Fruit fly (Drosophila melanogaster) whole organism, embryonic: ENCODE measurements around the gene Kdm3.

Source experiments
- Aef1 ChIP-seq: fragments of 200-800 bp; sonication (Bioruptor generic); IDR thresholded peaks from 3 replicates; pipeline ENCODE4 v1.3.6; 2022; ENCODE audit warnings: missing biosample characterization, missing genetic modification characterization
- B-H1 ChIP-seq: fragments of 200-800 bp; sonication (Bioruptor generic); IDR thresholded peaks from 3 replicates; pipeline ENCODE4 v1.3.6; 2022; ENCODE audit warnings: missing biosample characterization, missing genetic modification characterization
- Bdp1 ChIP-seq: fragments of 200-800 bp; sonication (Bioruptor generic); optimal IDR thresholded peaks from 3 replicates; lab custom pipeline; 2016; ENCODE audit warnings: missing biosample characterization, missing genetic modification characterization
- Bgb ChIP-seq: fragments of 200-800 bp; sonication (Bioruptor generic); IDR thresholded peaks from 2 replicates; pipeline ENCODE4 v1.3.6; 2022; ENCODE audit warnings: missing biosample characterization, missing genetic modification characterization; ENCODE audit not compliant: partially characterized antibody
- CG10321 ChIP-seq: fragments of 200-800 bp; sonication (Bioruptor generic); IDR thresholded peaks from 2 replicates; pipeline ENCODE4 v1.3.6; 2022; ENCODE audit warnings: missing biosample characterization, missing genetic modification characterization
- CG10979 ChIP-seq: fragments of 200-800 bp; sonication (Bioruptor generic); optimal IDR thresholded peaks from 2 replicates; lab custom pipeline; 2018; ENCODE audit warnings: missing biosample characterization, mild to moderate bottlenecking, missing genetic modification characterization, moderate library complexity
- CG12942 ChIP-seq: fragments of 200-800 bp; sonication (Bioruptor generic); optimal IDR thresholded peaks from 3 replicates; lab custom pipeline; 2016; ENCODE audit warnings: missing biosample characterization, missing genetic modification characterization
- CG13123 ChIP-seq: fragments of 200-800 bp; sonication (Bioruptor generic); optimal IDR thresholded peaks from 2 replicates; lab custom pipeline; 2016; ENCODE audit warnings: missing biosample characterization, missing genetic modification characterization
- CG14667 ChIP-seq: fragments of 200-800 bp; sonication (Bioruptor generic); IDR thresholded peaks from 2 replicates; pipeline ENCODE4 v1.3.6; 2022; ENCODE audit warnings: missing biosample characterization, missing genetic modification characterization
- CG15073 ChIP-seq: fragments of 200-800 bp; sonication (Bioruptor generic); optimal IDR thresholded peaks from 2 replicates; lab custom pipeline; 2016; ENCODE audit warnings: missing biosample characterization, missing genetic modification characterization
- CG15696 ChIP-seq: fragments of 200-800 bp; sonication (Bioruptor generic); optimal IDR thresholded peaks from 2 replicates; lab custom pipeline; 2019; ENCODE audit warnings: missing biosample characterization, mild to moderate bottlenecking, missing genetic modification characterization, moderate library complexity
- CG1792 ChIP-seq: fragments of 200-800 bp; sonication (Bioruptor generic); optimal IDR thresholded peaks from 2 replicates; lab custom pipeline; 2016; ENCODE audit warnings: missing biosample characterization, missing genetic modification characterization
- CG18619 ChIP-seq: fragments of 200-800 bp; sonication (Bioruptor generic); optimal IDR thresholded peaks from 3 replicates; lab custom pipeline; 2017; ENCODE audit warnings: missing biosample characterization, mild to moderate bottlenecking, missing genetic modification characterization
- CG2712 ChIP-seq: fragments of 200-800 bp; optimal IDR thresholded peaks from 3 replicates; lab custom pipeline; 2019; ENCODE audit warnings: missing biosample characterization, mild to moderate bottlenecking, missing genetic modification characterization, moderate library complexity
- CG33557 ChIP-seq: fragments of 200-800 bp; sonication (Bioruptor generic); optimal IDR thresholded peaks from 2 replicates; lab custom pipeline; 2019; ENCODE audit warnings: missing biosample characterization, mild to moderate bottlenecking, missing genetic modification characterization, moderate library complexity
- CG3407 ChIP-seq: fragments of 200-800 bp; sonication (Bioruptor generic); optimal IDR thresholded peaks from 2 replicates; lab custom pipeline; 2018; ENCODE audit warnings: missing biosample characterization, mild to moderate bottlenecking, missing genetic modification characterization
- CG3847 ChIP-seq: fragments of 200-800 bp; sonication (Bioruptor generic); IDR thresholded peaks from 2 replicates; pipeline ENCODE4 v1.3.6; 2022; ENCODE audit warnings: missing biosample characterization, missing genetic modification characterization
- CG4360 ChIP-seq: fragments of 200-800 bp; sonication (Bioruptor generic); IDR thresholded peaks from 2 replicates; pipeline ENCODE4 v1.3.6; 2022; ENCODE audit warnings: missing biosample characterization, missing genetic modification characterization
- CG43689 ChIP-seq: fragments of 200-800 bp; sonication (Bioruptor generic); IDR thresholded peaks from 2 replicates; pipeline ENCODE4 v1.3.6; 2022; ENCODE audit warnings: missing biosample characterization, missing genetic modification characterization
- CG6683 ChIP-seq: fragments of 200-800 bp; sonication (Bioruptor generic); optimal IDR thresholded peaks from 2 replicates; lab custom pipeline; 2017; ENCODE audit warnings: missing biosample characterization, mild to moderate bottlenecking, missing genetic modification characterization, missing genetic modification reagents
- CG6689 ChIP-seq: fragments of 200-800 bp; sonication (Bioruptor generic); IDR thresholded peaks from 2 replicates; pipeline ENCODE4 v1.3.6; 2022; ENCODE audit warnings: missing biosample characterization, missing genetic modification characterization
- CG7839 ChIP-seq: fragments of 200-800 bp; sonication (Bioruptor generic); optimal IDR thresholded peaks from 3 replicates; lab custom pipeline; 2018; ENCODE audit warnings: missing biosample characterization, mild to moderate bottlenecking, missing genetic modification characterization, moderate library complexity
- CG8290 ChIP-seq, 3 experiments: fragments of 200-800 bp; sonication (Bioruptor generic); optimal IDR thresholded peaks; 2 replicates each; lab custom pipeline; 2016 to 2019; ENCODE audit warnings: missing biosample characterization in 3 of 3, missing genetic modification characterization in 3 of 3, mild to moderate bottlenecking in 2 of 3, moderate library complexity in 1 of 3
- CG8944 ChIP-seq: fragments of 200-800 bp; sonication (Bioruptor generic); optimal IDR thresholded peaks from 3 replicates; lab custom pipeline; 2016; ENCODE audit warnings: missing biosample characterization, missing genetic modification characterization
- CG9797 ChIP-seq: fragments of 200-800 bp; sonication (Bioruptor generic); optimal IDR thresholded peaks from 3 replicates; lab custom pipeline; 2018; ENCODE audit warnings: missing biosample characterization, mild to moderate bottlenecking, missing genetic modification characterization
- Dad ChIP-seq: fragments of 200-800 bp; sonication (Bioruptor generic); optimal IDR thresholded peaks from 3 replicates; lab custom pipeline; 2016; ENCODE audit warnings: missing biosample characterization, missing genetic modification characterization
- Dek ChIP-seq: fragments of 200-800 bp; sonication (Bioruptor generic); optimal IDR thresholded peaks from 3 replicates; lab custom pipeline; 2019; ENCODE audit warnings: missing biosample characterization, mild to moderate bottlenecking, missing genetic modification characterization, moderate library complexity
- Dfd ChIP-seq, 2 experiments: fragments of >200 bp; optimal IDR thresholded peaks; 2 replicates each; lab custom pipeline; 2017; ENCODE audit warnings: missing biosample characterization in 2 of 2, missing genetic modification characterization in 2 of 2
- GATAe ChIP-seq: fragments of 200-800 bp; sonication (Bioruptor generic); conservative IDR thresholded peaks from 2 replicates; pipeline ENCODE4 v1.3.6; 2022; ENCODE audit warnings: missing biosample characterization, missing genetic modification characterization
- Gsc ChIP-seq: fragments of 200-800 bp; sonication (Bioruptor generic); IDR thresholded peaks from 2 replicates; pipeline ENCODE4 v1.3.6; 2022; ENCODE audit warnings: missing biosample characterization, missing genetic modification characterization
- H15 ChIP-seq: fragments of 200-800 bp; sonication (Bioruptor generic); IDR thresholded peaks from 3 replicates; pipeline ENCODE4 v1.3.6; 2022; ENCODE audit warnings: missing biosample characterization, missing genetic modification characterization
- HHEX ChIP-seq: fragments of 200-800 bp; sonication (Bioruptor generic); optimal IDR thresholded peaks from 3 replicates; lab custom pipeline; 2017; ENCODE audit warnings: missing biosample characterization, mild to moderate bottlenecking, missing genetic modification characterization, missing genetic modification reagents
- HLH54F ChIP-seq: fragments of 200-800 bp; sonication (Bioruptor generic); optimal IDR thresholded peaks from 3 replicates; lab custom pipeline; 2016; ENCODE audit warnings: missing biosample characterization, missing genetic modification characterization
- Hr3 ChIP-seq: fragments of 200-800 bp; sonication (Bioruptor generic); optimal IDR thresholded peaks from 3 replicates; lab custom pipeline; 2016; ENCODE audit warnings: missing biosample characterization, missing genetic modification characterization
- Kr ChIP-seq: fragments of 200-800 bp; sonication (Bioruptor generic); optimal IDR thresholded peaks from 2 replicates; lab custom pipeline; 2017; ENCODE audit warnings: missing biosample characterization, mild to moderate bottlenecking, missing genetic modification characterization
- NFAT ChIP-seq: fragments of 200-800 bp; sonication (Bioruptor generic); IDR thresholded peaks from 2 replicates; pipeline ENCODE4 v1.3.6; 2022; ENCODE audit warnings: missing biosample characterization, missing genetic modification characterization
- Poxn ChIP-seq: fragments of 200-800 bp; sonication (Bioruptor generic); IDR thresholded peaks from 2 replicates; pipeline ENCODE4 v1.3.6; 2022; ENCODE audit warnings: missing biosample characterization, missing genetic modification characterization
- Sry-δ ChIP-seq: fragments of 200-800 bp; sonication (Bioruptor generic); optimal IDR thresholded peaks from 2 replicates; lab custom pipeline; 2016; ENCODE audit warnings: missing biosample characterization, missing genetic modification characterization
- Tbp ChIP-seq: fragments of >200 bp; optimal IDR thresholded peaks from 2 replicates; lab custom pipeline; 2018; ENCODE audit warnings: missing biosample characterization, missing genetic modification characterization
- aop ChIP-seq: fragments of 200-800 bp; sonication (Bioruptor generic); IDR thresholded peaks from 2 replicates; pipeline ENCODE4 v1.3.6; 2022; ENCODE audit warnings: missing biosample characterization, missing genetic modification characterization
- emc ChIP-seq: fragments of 200-800 bp; sonication (Bioruptor generic); optimal IDR thresholded peaks from 2 replicates; lab custom pipeline; 2016; ENCODE audit warnings: missing biosample characterization, missing genetic modification characterization
- gro ChIP-seq: fragments of 200-800 bp; sonication (Bioruptor generic); optimal IDR thresholded peaks from 2 replicates; lab custom pipeline; 2016; ENCODE audit warnings: missing biosample characterization, missing genetic modification characterization
- jumu ChIP-seq: fragments of 200-800 bp; sonication (Bioruptor generic); optimal IDR thresholded peaks from 3 replicates; lab custom pipeline; 2016; ENCODE audit warnings: missing biosample characterization, missing genetic modification characterization
- kay ChIP-seq: fragments of 200-800 bp; sonication (Bioruptor generic); optimal IDR thresholded peaks from 2 replicates; lab custom pipeline; 2016; ENCODE audit warnings: missing biosample characterization, missing genetic modification characterization
- pan ChIP-seq, 4 experiments: fragments of >200 bp in 3 of 4; fragments of 200-800 bp in 1 of 4; sonication (Bioruptor generic) in 1 of 4; optimal IDR thresholded peaks in 3 of 4; IDR thresholded peaks in 1 of 4; 2 replicates each; pipeline versions ENCODE4 v1.3.6 to Lab custom; 2017 to 2022; ENCODE audit warnings: missing biosample characterization in 2 of 4, missing genetic modification characterization in 2 of 4, mixed read lengths in 1 of 4
- pb ChIP-seq: fragments of 200-800 bp; sonication (Bioruptor generic); optimal IDR thresholded peaks from 3 replicates; lab custom pipeline; 2016; ENCODE audit warnings: missing biosample characterization, missing genetic modification characterization
- pros ChIP-seq: fragments of 200-800 bp; sonication (Bioruptor generic); optimal IDR thresholded peaks from 3 replicates; lab custom pipeline; 2019; ENCODE audit warnings: missing biosample characterization, mild to moderate bottlenecking, missing genetic modification characterization, moderate library complexity
- pum ChIP-seq: fragments of 200-800 bp; sonication (Bioruptor generic); optimal IDR thresholded peaks from 2 replicates; lab custom pipeline; 2016; ENCODE audit warnings: missing biosample characterization, missing genetic modification characterization
- sc ChIP-seq, 3 experiments: fragments of >200 bp in 2 of 3; fragments of 200-800 bp in 1 of 3; sonication (Bioruptor generic) in 1 of 3; optimal IDR thresholded peaks; 2 replicates in 2 of 3; 3 replicates in 1 of 3; lab custom pipeline; 2017; ENCODE audit warnings: mild to moderate bottlenecking in 1 of 3, missing biosample characterization in 1 of 3, missing genetic modification characterization in 1 of 3, missing genetic modification reagents in 1 of 3
- ssp ChIP-seq: fragments of 200-800 bp; sonication (Bioruptor generic); IDR thresholded peaks from 2 replicates; pipeline ENCODE4 v1.3.6; 2022; ENCODE audit warnings: missing biosample characterization, missing genetic modification characterization
- z ChIP-seq: fragments of 200-800 bp; sonication (Bioruptor generic); IDR thresholded peaks from 3 replicates; pipeline ENCODE4 v1.3.6; 2022; ENCODE audit warnings: missing biosample characterization, missing genetic modification characterization

The Kdm3 gene

DNA sequence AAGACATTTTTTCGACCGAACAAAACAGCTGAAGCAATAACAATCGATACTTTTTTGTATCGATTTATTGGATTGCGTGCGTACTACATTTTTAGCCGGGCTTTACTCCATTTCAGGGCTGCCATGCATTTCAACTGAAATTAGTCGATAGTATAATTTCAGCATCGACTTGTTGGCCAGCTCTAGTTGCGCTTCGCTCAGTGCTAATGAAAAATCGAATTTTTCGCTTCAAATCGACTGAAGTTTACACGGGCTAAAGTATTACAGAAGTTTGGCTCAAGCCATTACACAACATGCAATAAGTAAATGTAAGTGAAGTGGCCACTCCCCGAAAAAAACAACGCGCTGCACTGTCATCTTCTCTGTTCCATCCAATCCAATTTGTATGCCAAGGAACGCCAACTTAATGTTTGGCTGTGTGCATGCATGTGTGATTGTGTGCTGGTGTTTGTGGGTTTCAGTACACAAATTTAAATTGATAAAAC is at the start of gene Kdm3, which contains the start of the genes mRpL47 and CG8176 (continued):
- TF ChIP-seq Tbp (no peak), pb (peak; percentile 33), CG1792 (GFP tag; lab: Kevin White, UChicago) (peak; percentile 74), Gsc (GFP tag; lab: Robert Waterston, UW) (no peak), CG9797 (peak; percentile 81), B-H1 (GFP tag; lab: Robert Waterston, UW) (no peak), CG10321 (no peak), CG7839 (tag; lab: Kevin White, UChicago) (no peak), HLH54F (peak; percentile 83), CG14667 (no peak), CG4360 (GFP tag; lab: Robert Waterston, UW) (no peak), Kr (GFP tag; lab: Kevin White, UChicago) (no peak), H15 (GFP tag; lab: Robert Waterston, UW) (no peak), CG12942 (GFP tag; lab: Kevin White, UChicago) (peak; percentile 61), jumu (GFP tag; lab: Kevin White, UChicago) (peak; percentile 91), CG33557 (GFP tag; lab: Kevin White, UChicago) (no peak), kay (no peak), emc (GFP tag; lab: Kevin White, UChicago) (peak; percentile 43), GATAe (GFP tag; lab: Robert Waterston, UW) (no peak), Bgb (GFP tag; lab: Robert Waterston, UW) (no peak), aop (GFP tag; lab: Robert Waterston, UW) (no peak), gro (GFP tag; lab: Kevin White, UChicago) (peak; percentile 82), CG15073 (GFP tag; lab: Kevin White, UChicago) (no peak), CG8944 (GFP tag; lab: Kevin White, UChicago) (peak; percentile 68), z (no peak), Aef1 (GFP tag; lab: Robert Waterston, UW) (no peak), CG3407 (GFP tag; lab: Kevin White, UChicago) (no peak), CG15696 (tag; lab: Kevin White, UChicago) (peak; percentile 51), Hr3 (GFP tag; lab: Kevin White, UChicago) (peak; percentile 48), CG18619 (peak; percentile 2), CG6683 (GFP tag; lab: Kevin White, UChicago) (no peak), ssp (GFP tag; lab: Robert Waterston, UW) (no peak), CG8290 (GFP tag; optimal IDR thresholded peaks at IDR 0.05; lab: Kevin White, UChicago) (no peak), CG8290 (tag; optimal IDR thresholded peaks at IDR 0.05; lab: Kevin White, UChicago) (peak in 1 of 2 experiments; percentile 95), Sry-δ (peak; percentile 100), Dek (peak; percentile 66), CG3847 (GFP tag; lab: Robert Waterston, UW) (no peak), CG43689 (no peak), CG6689 (no peak), sc (optimal IDR thresholded peaks at IDR 0.05; lab: Kevin White, UChicago) (no peak), sc (GFP tag; optimal IDR thresholded peaks at IDR 0.05; lab: Kevin White, UChicago) (no peak), pros (GFP tag; lab: Kevin White, UChicago) (no peak), pum (peak; percentile 79), NFAT (no peak), Poxn (no peak), Dfd (GFP tag; optimal IDR thresholded peaks at IDR 0.05; lab: Kevin White, UChicago) (no peak), HHEX (GFP tag; lab: Kevin White, UChicago) (no peak), CG2712 (tag; lab: Kevin White, UChicago) (peak; percentile 68), CG13123 (GFP tag; lab: Kevin White, UChicago) (peak; percentile 71), Bdp1 (GFP tag; lab: Kevin White, UChicago) (peak; percentile 58), Dad (GFP tag; lab: Kevin White, UChicago) (peak; percentile 72), pan (optimal IDR thresholded peaks at IDR 0.05; lab: Kevin White, UChicago) (no peak), pan (GFP tag; optimal IDR thresholded peaks at IDR 0.05 in 1 of 2, IDR thresholded peaks at IDR 0.05 in 1 of 2) (no peak), CG10979 (peak; percentile 50)
